Worm (Caenorhabditis elegans): Measurements from ENCODE around the gene F46B3.15.

DNA sequence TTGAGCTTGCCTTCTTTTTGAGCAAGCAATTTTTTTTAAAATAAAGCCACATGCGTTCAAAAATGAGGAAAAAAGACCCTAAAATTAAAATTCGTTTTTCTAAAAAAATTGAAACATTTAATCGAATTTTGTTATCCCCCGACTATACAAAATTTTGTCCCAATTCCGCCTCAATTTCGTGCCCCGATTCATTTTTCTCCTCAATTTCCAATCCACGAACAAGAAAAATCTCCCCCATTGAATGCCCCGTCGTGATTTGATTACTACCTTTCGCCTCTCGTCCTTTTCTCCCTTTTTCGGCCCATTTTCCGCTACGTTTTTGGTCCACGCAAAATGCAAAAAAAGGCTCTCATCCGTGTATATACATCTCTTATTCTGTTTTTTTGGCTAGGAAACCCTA is 18.4 kb upstream of the F46B3.15 start:
- no peak for TF ChIP-seq pat-9 (tag; optimal IDR thresholded peaks at IDR 0.05)
- no peak for TF ChIP-seq ceh-19 (GFP tag; optimal IDR thresholded peaks at IDR 0.05)
- no peak for TF ChIP-seq syd-9 (tag; optimal IDR thresholded peaks at IDR 0.05)
- no peak for TF ChIP-seq unc-3 (GFP tag; conservative IDR thresholded peaks at IDR 0.05)
- no peak for TF ChIP-seq unc-3 (tag; optimal IDR thresholded peaks at IDR 0.05)
- TF ChIP-seq nhr-11 (tag; optimal IDR thresholded peaks at IDR 0.05) = no peak
- no peak for TF ChIP-seq hlh-13 (GFP tag; optimal IDR thresholded peaks at IDR 0.05)
- no peak for TF ChIP-seq pha-4 (tag; optimal IDR thresholded peaks at IDR 0.05)
- TF ChIP-seq F13H6.1 (tag; optimal IDR thresholded peaks at IDR 0.05) = no peak
- no peak for TF ChIP-seq unc-55 (GFP tag; optimal IDR thresholded peaks at IDR 0.05)
- no peak for TF ChIP-seq Y22D7AL.16 (tag; optimal IDR thresholded peaks at IDR 0.05)
- TF ChIP-seq dmd-4 (tag; optimal IDR thresholded peaks at IDR 0.05; ENCODE audit: borderline replicate concordance) = no peak

Measured in whole organism, late embryonic.